Worm (Caenorhabditis elegans) whole organism, L2 larva: ENCODE results near the gene F01D5.8.

ENCODE experiments used
- C34F6.9 ChIP-seq: fragments of 150-350 bp; optimal IDR thresholded peaks from 2 replicates; lab custom pipeline; 2014; ENCODE audit warnings: missing biosample characterization, missing genetic modification characterization
- F13H6.1 ChIP-seq: sonication (generic microtip); optimal IDR thresholded peaks from 2 replicates; lab custom pipeline; 2016; ENCODE audit warnings: missing genetic modification characterization, missing compliant biosample characterization
- R02D3.7 ChIP-seq: fragments of 150-350 bp; optimal IDR thresholded peaks from 2 replicates; lab custom pipeline; 2014; ENCODE audit warnings: missing biosample characterization, missing genetic modification characterization
- ZK546.5 ChIP-seq: sonication (generic microtip); optimal IDR thresholded peaks from 2 replicates; lab custom pipeline; 2017; ENCODE audit warnings: missing biosample characterization, missing genetic modification characterization
- alr-1 ChIP-seq: fragments of 150-350 bp; optimal IDR thresholded peaks from 2 replicates; lab custom pipeline; 2014; ENCODE audit warnings: missing biosample characterization, missing genetic modification characterization
- aly-2 ChIP-seq: fragments of 150-350 bp; optimal IDR thresholded peaks from 2 replicates; lab custom pipeline; 2014; ENCODE audit warnings: missing biosample characterization, missing genetic modification characterization
- ama-1 ChIP-seq: fragments of 150-350 bp; optimal IDR thresholded peaks from 2 replicates; lab custom pipeline; 2018; ENCODE audit warnings: inconsistent platforms
- blmp-1 ChIP-seq: sonication (generic microtip); optimal IDR thresholded peaks from 2 replicates; lab custom pipeline; 2017; ENCODE audit warnings: missing genetic modification characterization, mild to moderate bottlenecking, missing compliant biosample characterization, antibody characterized with exemption, moderate library complexity; ENCODE audit not compliant: insufficient read depth
- ceh-16 ChIP-seq: fragments of 150-350 bp; optimal IDR thresholded peaks from 2 replicates; lab custom pipeline; 2014; ENCODE audit warnings: missing biosample characterization, missing genetic modification characterization
- ceh-82 ChIP-seq: fragments of 150-350 bp; optimal IDR thresholded peaks from 2 replicates; lab custom pipeline; 2014; ENCODE audit warnings: missing biosample characterization, missing genetic modification characterization
- crh-2 ChIP-seq: sonication (generic microtip); optimal IDR thresholded peaks from 2 replicates; lab custom pipeline; 2017; ENCODE audit warnings: missing biosample characterization, missing genetic modification characterization
- egl-27 ChIP-seq: sonication (generic microtip); optimal IDR thresholded peaks from 3 replicates; lab custom pipeline; 2017; ENCODE audit warnings: missing biosample characterization, missing genetic modification reagents, missing genetic modification characterization
- elt-1 ChIP-seq: fragments of 150-350 bp; optimal IDR thresholded peaks from 2 replicates; lab custom pipeline; 2014; ENCODE audit warnings: missing biosample characterization, missing genetic modification characterization
- elt-3 ChIP-seq: sonication (generic microtip); optimal IDR thresholded peaks from 2 replicates; lab custom pipeline; 2017; ENCODE audit warnings: missing biosample characterization, missing genetic modification characterization
- fos-1 ChIP-seq: fragments of 150-350 bp; optimal IDR thresholded peaks from 2 replicates; lab custom pipeline; 2014; ENCODE audit warnings: missing biosample characterization, missing genetic modification characterization
- gmeb-1 ChIP-seq: fragments of 150-350 bp; optimal IDR thresholded peaks from 2 replicates; lab custom pipeline; 2014; ENCODE audit warnings: missing biosample characterization, missing genetic modification characterization
- lin-11 ChIP-seq: fragments of 150-350 bp; sonication (generic microtip); optimal IDR thresholded peaks from 2 replicates; lab custom pipeline; 2014; ENCODE audit warnings: missing biosample characterization, missing genetic modification characterization, inconsistent platforms, mixed read lengths
- lin-13 ChIP-seq: fragments of 150-350 bp; optimal IDR thresholded peaks from 2 replicates; lab custom pipeline; 2014; ENCODE audit warnings: missing biosample characterization, missing genetic modification reagents, missing genetic modification characterization
- lsy-2 ChIP-seq, 2 experiments: fragments of 150-350 bp in 1 of 2; sonication (generic microtip) in 1 of 2; optimal IDR thresholded peaks; 2 replicates each; lab custom pipeline; 2014 to 2017; ENCODE audit warnings: missing biosample characterization in 2 of 2, missing genetic modification characterization in 2 of 2
- mab-5 ChIP-seq: fragments of 150-350 bp; optimal IDR thresholded peaks from 2 replicates; lab custom pipeline; 2014; ENCODE audit warnings: missing biosample characterization, missing genetic modification characterization
- mbf-1 ChIP-seq: sonication (generic microtip); optimal IDR thresholded peaks from 2 replicates; lab custom pipeline; 2017; ENCODE audit warnings: missing biosample characterization, missing genetic modification characterization
- mdl-1 ChIP-seq, 2 experiments: fragments of 150-350 bp in 1 of 2; sonication (generic microtip) in 1 of 2; optimal IDR thresholded peaks; 2 replicates each; lab custom pipeline; 2017; ENCODE audit warnings: missing biosample characterization in 2 of 2, missing genetic modification characterization in 2 of 2
- nhr-10 ChIP-seq: sonication (generic microtip); optimal IDR thresholded peaks from 2 replicates; lab custom pipeline; 2017; ENCODE audit warnings: missing biosample characterization, missing genetic modification characterization
- nhr-11 ChIP-seq: fragments of 150-350 bp; optimal IDR thresholded peaks from 2 replicates; lab custom pipeline; 2014; ENCODE audit warnings: missing biosample characterization, missing genetic modification characterization
- nhr-12 ChIP-seq: fragments of 150-350 bp; optimal IDR thresholded peaks from 2 replicates; lab custom pipeline; 2014; ENCODE audit warnings: missing biosample characterization, missing genetic modification characterization
- nhr-129 ChIP-seq: fragments of 150-350 bp; optimal IDR thresholded peaks from 2 replicates; lab custom pipeline; 2014; ENCODE audit warnings: missing biosample characterization, missing genetic modification characterization
- nhr-23 ChIP-seq: fragments of 150-350 bp; optimal IDR thresholded peaks from 2 replicates; lab custom pipeline; 2014; ENCODE audit warnings: missing biosample characterization, missing genetic modification reagents, missing genetic modification characterization
- nhr-237 ChIP-seq: fragments of 150-350 bp; optimal IDR thresholded peaks from 2 replicates; lab custom pipeline; 2014; ENCODE audit warnings: missing biosample characterization, missing genetic modification characterization
- nhr-25 ChIP-seq: fragments of 150-350 bp; sonication (generic microtip); optimal IDR thresholded peaks from 3 replicates; lab custom pipeline; 2014; ENCODE audit warnings: missing biosample characterization, missing genetic modification characterization
- nhr-6 ChIP-seq: fragments of 150-350 bp; optimal IDR thresholded peaks from 2 replicates; lab custom pipeline; 2014; ENCODE audit warnings: missing biosample characterization, missing genetic modification characterization
- nhr-77 ChIP-seq: fragments of 150-350 bp; optimal IDR thresholded peaks from 2 replicates; lab custom pipeline; 2014; ENCODE audit warnings: missing biosample characterization, missing genetic modification characterization
- peb-1 ChIP-seq: fragments of 150-350 bp; optimal IDR thresholded peaks from 2 replicates; lab custom pipeline; 2014; ENCODE audit warnings: missing biosample characterization, missing genetic modification characterization
- sem-4 ChIP-seq: fragments of 150-350 bp; optimal IDR thresholded peaks from 2 replicates; lab custom pipeline; 2014; ENCODE audit warnings: missing biosample characterization, missing genetic modification reagents, missing genetic modification characterization
- skn-1 ChIP-seq: sonication (generic microtip); optimal IDR thresholded peaks from 2 replicates; lab custom pipeline; 2017; ENCODE audit warnings: missing biosample characterization, missing genetic modification characterization
- sma-3 ChIP-seq: sonication (generic microtip); optimal IDR thresholded peaks from 2 replicates; lab custom pipeline; 2016; ENCODE audit warnings: missing genetic modification reagents, missing genetic modification characterization, missing compliant biosample characterization
- sma-9 ChIP-seq, 2 experiments: fragments of 150-350 bp in 1 of 2; sonication (generic microtip) in 1 of 2; optimal IDR thresholded peaks; 2 replicates each; lab custom pipeline; 2014 to 2016; ENCODE audit warnings: missing genetic modification characterization in 2 of 2, mild to moderate bottlenecking in 1 of 2, missing biosample characterization in 1 of 2, missing compliant biosample characterization in 1 of 2, missing genetic modification reagents in 1 of 2, moderate library complexity in 1 of 2
- unc-39 ChIP-seq: fragments of 150-350 bp; optimal IDR thresholded peaks from 2 replicates; lab custom pipeline; 2014; ENCODE audit warnings: missing biosample characterization, missing genetic modification characterization
- unc-55 ChIP-seq: fragments of 150-350 bp; sonication (generic microtip); optimal IDR thresholded peaks from 3 replicates; lab custom pipeline; 2014; ENCODE audit warnings: missing biosample characterization, missing genetic modification reagents, missing genetic modification characterization
- unc-62 ChIP-seq: fragments of 150-350 bp; optimal IDR thresholded peaks from 2 replicates; lab custom pipeline; 2014; ENCODE audit warnings: missing biosample characterization, missing genetic modification reagents, missing genetic modification characterization
- zag-1 ChIP-seq: fragments of 150-350 bp; optimal IDR thresholded peaks from 2 replicates; lab custom pipeline; 2014; ENCODE audit warnings: missing biosample characterization, missing genetic modification characterization
- ztf-1 ChIP-seq: fragments of 200-800 bp; sonication (Bioruptor generic); conservative IDR thresholded peaks from 2 replicates; pipeline ENCODE4 v1.3.6; 2022; ENCODE audit warnings: missing genetic modification characterization, missing compliant biosample characterization
- ztf-11 ChIP-seq: sonication (generic microtip); optimal IDR thresholded peaks from 2 replicates; lab custom pipeline; 2017; ENCODE audit warnings: missing biosample characterization, missing genetic modification characterization
- ztf-4 ChIP-seq: fragments of 150-350 bp; optimal IDR thresholded peaks from 2 replicates; lab custom pipeline; 2014; ENCODE audit warnings: missing biosample characterization, missing genetic modification characterization

F01D5.8 gene

ce11 chrII:14037484-14038303 is 27.2 kb downstream of the F01D5.8 start:
- TF ChIP-seq peb-1 (tag; lab: Kevin White, UChicago) (no peak), C34F6.9 (tag; lab: Kevin White, UChicago) (peak; percentile 18), crh-2 (tag; lab: Kevin White, UChicago) (peak; percentile 26), gmeb-1 (tag; lab: Kevin White, UChicago) (no peak)

- TF ChIP-seq sma-3 (GFP tag; lab: Kevin White, UChicago) (peak; percentile 0), gmeb-1 (tag; lab: Kevin White, UChicago) (no peak), F13H6.1 (tag; lab: Kevin White, UChicago) (peak; percentile 0), nhr-10 (no peak), sma-9 (GFP tag; optimal IDR thresholded peaks at IDR 0.05; lab: Kevin White, UChicago) (peak; percentile 37), sma-9 (tag; optimal IDR thresholded peaks at IDR 0.05; lab: Kevin White, UChicago) (no peak), mbf-1 (no peak), mdl-1 (tag; optimal IDR thresholded peaks at IDR 0.05; lab: Kevin White, UChicago) (peak in 1 of 2 experiments; percentile 33), nhr-25 (tag; lab: Kevin White, UChicago) (no peak), ztf-4 (no peak), ama-1 (no peak), fos-1 (tag; lab: Kevin White, UChicago) (peak; percentile 32), ceh-82 (no peak)
These were observed 27.8 kb downstream of the F01D5.8 start for ce11 chrII:14038331-14038730.

ce11 chrII:14039811-14040203 is 29.3 kb downstream of the F01D5.8 start:
- TF ChIP-seq peb-1 (tag; lab: Kevin White, UChicago) = no peak
- TF ChIP-seq ama-1 = peak; percentile 37

ce11 chrII:14040204-14040842 is 29.8 kb downstream of the F01D5.8 start:
- TF ChIP-seq ama-1 = no peak
- TF ChIP-seq nhr-77 (tag; lab: Kevin White, UChicago) = peak; percentile 84
- no peak for TF ChIP-seq ztf-11 (tag; lab: Kevin White, UChicago)
- TF ChIP-seq ceh-82 = peak; percentile 35
- peak; percentile 96 to 98 for TF ChIP-seq mdl-1 (tag; optimal IDR thresholded peaks at IDR 0.05; lab: Kevin White, UChicago)
- peak; percentile 74 for TF ChIP-seq ceh-16 (tag; lab: Kevin White, UChicago)
- TF ChIP-seq nhr-129 (tag; lab: Kevin White, UChicago) = peak; percentile 91
- TF ChIP-seq lin-11 = peak; percentile 54
- TF ChIP-seq mab-5 (tag; lab: Kevin White, UChicago) = peak; percentile 87
- no peak for TF ChIP-seq alr-1 (tag; lab: Kevin White, UChicago)
- TF ChIP-seq ZK546.5 = peak; percentile 29
- peak; percentile 0 for TF ChIP-seq R02D3.7 (tag; lab: Kevin White, UChicago)
- peak; percentile 44 for TF ChIP-seq unc-39
- no peak for TF ChIP-seq mbf-1
- TF ChIP-seq nhr-6 = peak; percentile 75
- TF ChIP-seq C34F6.9 (tag; lab: Kevin White, UChicago) = peak; percentile 84
- peak; percentile 21 for TF ChIP-seq nhr-11 (tag; lab: Kevin White, UChicago)
- TF ChIP-seq nhr-10 = no peak
- no peak for TF ChIP-seq nhr-12
- peak; percentile 80 for TF ChIP-seq nhr-25 (tag; lab: Kevin White, UChicago)
- peak; percentile 70 to 92 for TF ChIP-seq lsy-2 (tag; optimal IDR thresholded peaks at IDR 0.05; lab: Kevin White, UChicago)
- TF ChIP-seq sem-4 (tag; lab: Kevin White, UChicago) = peak; percentile 94
- TF ChIP-seq sma-9 (GFP tag; optimal IDR thresholded peaks at IDR 0.05; lab: Kevin White, UChicago) = peak; percentile 98
- TF ChIP-seq sma-9 (tag; optimal IDR thresholded peaks at IDR 0.05; lab: Kevin White, UChicago) = no peak
- TF ChIP-seq gmeb-1 (tag; lab: Kevin White, UChicago) = peak; percentile 54
- no peak for TF ChIP-seq ztf-1 (GFP tag; lab: Robert Waterston, UW)
- TF ChIP-seq elt-1 (tag; lab: Kevin White, UChicago) = no peak
- TF ChIP-seq elt-3 (tag; lab: Kevin White, UChicago) = no peak
- no peak for TF ChIP-seq nhr-23 (tag; lab: Kevin White, UChicago)
- no peak for TF ChIP-seq aly-2 (tag; lab: Kevin White, UChicago)
- no peak for TF ChIP-seq nhr-237 (tag; lab: Kevin White, UChicago)
- peak; percentile 87 for TF ChIP-seq ztf-4
- peak; percentile 89 for TF ChIP-seq egl-27 (tag; lab: Kevin White, UChicago)
- TF ChIP-seq unc-62 (GFP tag; lab: Kevin White, UChicago) = peak; percentile 67
- TF ChIP-seq zag-1 (tag; lab: Kevin White, UChicago) = peak; percentile 92
- no peak for TF ChIP-seq peb-1 (tag; lab: Kevin White, UChicago)
- no peak for TF ChIP-seq skn-1 (tag; lab: Kevin White, UChicago)
- TF ChIP-seq unc-55 (GFP tag; lab: Kevin White, UChicago) = peak; percentile 80
- TF ChIP-seq lin-13 (GFP tag; lab: Kevin White, UChicago) = peak; percentile 79
- TF ChIP-seq blmp-1 (tag; lab: Kevin White, UChicago) = peak; percentile 60
